Worm (Caenorhabditis elegans): ENCODE measurements around the gene fbxb-18.

DNA sequence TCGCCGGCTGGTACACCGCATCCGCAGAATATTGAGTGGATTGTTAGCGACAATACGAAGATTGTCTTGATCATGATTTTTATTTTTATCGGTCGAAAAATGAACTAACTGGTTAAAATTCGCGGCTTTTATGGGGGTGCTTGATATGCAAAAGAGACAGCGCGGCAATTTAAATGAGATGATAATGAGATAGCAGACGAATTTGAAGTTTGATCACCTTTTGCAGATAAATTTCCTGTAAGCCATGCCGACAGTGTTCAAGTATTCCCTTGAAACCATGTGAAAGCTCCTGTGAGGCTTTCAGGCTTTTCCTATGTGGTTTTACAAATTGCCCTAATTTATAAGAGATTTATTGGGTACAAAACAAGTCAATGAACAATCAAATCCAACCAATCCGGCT lies 42.5 kb downstream of the fbxb-18 start, which contains the start of gene ZC204.17:
- TF ChIP-seq him-1 (tag; optimal IDR thresholded peaks at IDR 0.05) (no peak), dao-5 (tag; optimal IDR thresholded peaks at IDR 0.05) (no peak)

All from whole organism, L4/young adult.